Fruit fly (Drosophila melanogaster) whole organism, adult: ENCODE results near the gene Sf3b3.

Experiments
- CG12768 ChIP-seq: fragments of 200-800 bp; sonication (Bioruptor generic); optimal IDR thresholded peaks from 2 replicates; lab custom pipeline; 2017; ENCODE audit warnings: missing biosample characterization, missing genetic modification characterization, mild to moderate bottlenecking, moderate library complexity, missing genetic modification reagents
- CG5204 ChIP-seq: fragments of 200-800 bp; sonication (Bioruptor generic); optimal IDR thresholded peaks from 2 replicates; lab custom pipeline; 2016; ENCODE audit warnings: missing biosample characterization, missing genetic modification characterization
- CG7101 ChIP-seq: fragments of 200-800 bp; sonication (Bioruptor generic); optimal IDR thresholded peaks from 2 replicates; lab custom pipeline; 2018; ENCODE audit warnings: missing biosample characterization, mild to moderate bottlenecking, missing genetic modification characterization, moderate library complexity
- Clk ChIP-seq: fragments of 200-800 bp; sonication (Bioruptor generic); optimal IDR thresholded peaks from 2 replicates; lab custom pipeline; 2017; ENCODE audit warnings: missing biosample characterization, missing genetic modification characterization
- Hr96 ChIP-seq: fragments of 200-800 bp; sonication (Bioruptor generic); optimal IDR thresholded peaks from 2 replicates; lab custom pipeline; 2016; ENCODE audit warnings: missing biosample characterization, missing genetic modification characterization
- Mnt ChIP-seq: fragments of 200-800 bp; sonication (Bioruptor generic); optimal IDR thresholded peaks from 2 replicates; lab custom pipeline; 2016; ENCODE audit warnings: missing biosample characterization, mild to moderate bottlenecking, missing genetic modification characterization
- kay ChIP-seq: fragments of 200-800 bp; sonication (Bioruptor generic); peaks from one replicate; lab custom pipeline; 2016; ENCODE audit warnings: missing biosample characterization, missing genetic modification characterization, borderline replicate concordance
- ovo ChIP-seq: fragments of 200-800 bp; sonication (Bioruptor generic); optimal IDR thresholded peaks from 2 replicates; lab custom pipeline; 2016; ENCODE audit warnings: missing biosample characterization, missing genetic modification characterization

DNA sequence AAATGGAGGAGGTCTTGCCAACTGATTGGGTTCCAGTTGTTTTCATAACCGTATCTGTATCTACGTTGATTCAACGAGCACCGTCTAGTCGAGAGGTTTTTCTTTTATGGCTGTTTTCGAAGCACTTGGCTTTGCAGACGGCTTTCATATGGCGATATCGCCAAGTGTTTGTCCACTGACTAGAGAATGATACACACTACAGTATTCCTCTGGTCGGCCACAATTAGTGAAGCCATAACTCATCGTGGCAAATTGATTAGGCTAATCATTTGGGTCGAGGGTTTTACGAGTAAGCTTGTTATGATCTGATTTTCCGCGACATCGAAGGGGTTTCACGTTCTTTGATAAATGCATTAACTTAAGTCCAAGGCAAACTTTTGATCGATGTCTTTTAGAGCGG is 43.5 kb upstream of the Sf3b3 start:
- TF ChIP-seq CG12768 (GFP tag; lab: Kevin White, UChicago) (peak; percentile 48), Hr96 (no peak), Clk (GFP tag; lab: Kevin White, UChicago) (no peak), CG7101 (tag; lab: Kevin White, UChicago) (no peak), kay (GFP tag; lab: Kevin White, UChicago) (peak; percentile 27), Mnt (GFP tag; lab: Kevin White, UChicago) (no peak), CG5204 (GFP tag; lab: Kevin White, UChicago) (no peak), ovo (no peak)
